Worm (Caenorhabditis elegans) whole organism, young adult: ENCODE results near the gene pigq-1.

Experiments used
- F10E7.11 ChIP-seq: sonication (generic microtip); optimal IDR thresholded peaks from 2 replicates; lab custom pipeline; 2017; ENCODE audit warnings: mild to moderate bottlenecking, missing genetic modification characterization, moderate library complexity, missing compliant biosample characterization
- F33H1.4 ChIP-seq: fragments of 200-800 bp; sonication (Bioruptor generic); IDR thresholded peaks from 2 replicates; pipeline ENCODE4 v1.3.6; 2022; ENCODE audit warnings: missing genetic modification reagents, missing genetic modification characterization, missing compliant biosample characterization
- F57A8.1 ChIP-seq: fragments of 200-800 bp; sonication (Bioruptor generic); optimal IDR thresholded peaks from 2 replicates; lab custom pipeline; 2018; ENCODE audit warnings: mild to moderate bottlenecking, missing genetic modification characterization, moderate library complexity, missing compliant biosample characterization
- cebp-1 ChIP-seq, 2 experiments: fragments of 200-800 bp in 1 of 2; sonication (Bioruptor generic) in 1 of 2; sonication (generic microtip) in 1 of 2; IDR thresholded peaks in 1 of 2; optimal IDR thresholded peaks in 1 of 2; 2 replicates each; pipeline versions ENCODE4 v1.3.6 to Lab custom; 2017 to 2022; ENCODE audit warnings: missing compliant biosample characterization in 2 of 2, missing genetic modification characterization in 2 of 2, mild to moderate bottlenecking in 1 of 2, missing genetic modification reagents in 1 of 2, moderate library complexity in 1 of 2
- dpl-1 ChIP-seq: fragments of 150-350 bp; optimal IDR thresholded peaks from 2 replicates; lab custom pipeline; 2014; ENCODE audit warnings: missing biosample characterization, missing genetic modification reagents, missing genetic modification characterization
- gei-17 ChIP-seq: fragments of 200-800 bp; sonication (Bioruptor generic); optimal IDR thresholded peaks from 2 replicates; lab custom pipeline; 2018; ENCODE audit warnings: mild to moderate bottlenecking, missing genetic modification characterization, missing compliant biosample characterization
- hsf-1 ChIP-seq: fragments of 200-800 bp; sonication (Bioruptor generic); IDR thresholded peaks from 2 replicates; pipeline ENCODE4 v1.3.6; 2022; ENCODE audit warnings: missing genetic modification reagents, missing genetic modification characterization, missing compliant biosample characterization
- lin-40 ChIP-seq: sonication (generic microtip); optimal IDR thresholded peaks from 2 replicates; lab custom pipeline; 2016; ENCODE audit warnings: missing genetic modification characterization, mild to moderate bottlenecking, missing compliant biosample characterization, missing genotype, missing genetic modification reagents
- nhr-80 ChIP-seq: sonication (generic microtip); optimal IDR thresholded peaks from 2 replicates; lab custom pipeline; 2016; ENCODE audit warnings: missing genetic modification characterization, missing compliant biosample characterization
- pha-4 ChIP-seq: fragments of 150-350 bp; sonication (generic microtip); optimal IDR thresholded peaks from 2 replicates; lab custom pipeline; 2014; ENCODE audit warnings: missing biosample characterization, missing genetic modification reagents, missing genetic modification characterization
- sdz-38 ChIP-seq: sonication (generic microtip); optimal IDR thresholded peaks from 2 replicates; lab custom pipeline; 2016; ENCODE audit warnings: missing genotype, missing genetic modification characterization, missing compliant biosample characterization
- snpc-4 ChIP-seq, 5 experiments: fragments of 150-350 bp in 1 of 5; sonication (generic microtip) in 4 of 5; optimal IDR thresholded peaks; 2 replicates each; lab custom pipeline; 2014 to 2018; ENCODE audit warnings: missing genetic modification characterization in 5 of 5, missing biosample characterization in 3 of 5, antibody characterized with exemption in 2 of 5, mild to moderate bottlenecking in 2 of 5, missing compliant biosample characterization in 2 of 5, missing genotype in 2 of 5, moderate library complexity in 2 of 5, missing genetic modification reagents in 1 of 5
- tbx-9 ChIP-seq: sonication (generic microtip); optimal IDR thresholded peaks from 2 replicates; lab custom pipeline; 2016; ENCODE audit warnings: borderline replicate concordance, missing genetic modification characterization, inconsistent platforms, missing compliant biosample characterization

- TF ChIP-seq F33H1.4 (GFP tag; lab: Robert Waterston, UW) (no peak), lin-40 (tag; lab: Kevin White, UChicago) (no peak), snpc-4 (GFP tag; optimal IDR thresholded peaks at IDR 0.05; lab: Kevin White, UChicago) (no peak), snpc-4 (tag; optimal IDR thresholded peaks at IDR 0.05; lab: Kevin White, UChicago) (no peak), hsf-1 (GFP tag; lab: Robert Waterston, UW) (no peak), cebp-1 (GFP tag; IDR thresholded peaks at IDR 0.05; lab: Robert Waterston, UW) (no peak), cebp-1 (tag; optimal IDR thresholded peaks at IDR 0.05; lab: Kevin White, UChicago) (no peak), dpl-1 (no peak), pha-4 (tag; lab: Kevin White, UChicago) (no peak), sdz-38 (tag; lab: Kevin White, UChicago) (no peak), gei-17 (GFP tag; lab: Kevin White, UChicago) (no peak), F10E7.11 (tag; lab: Kevin White, UChicago) (no peak), nhr-80 (tag; lab: Kevin White, UChicago) (no peak), F57A8.1 (GFP tag; lab: Kevin White, UChicago) (no peak), tbx-9 (tag; lab: Kevin White, UChicago) (no peak)
These were observed 39.7 kb upstream of the pigq-1 start, which contains the start of gene sdz-27 for ce11 chrIV:11186729-11187128.
